Worm (Caenorhabditis elegans): Measurements from ENCODE around the gene ugt-62.

DNA sequence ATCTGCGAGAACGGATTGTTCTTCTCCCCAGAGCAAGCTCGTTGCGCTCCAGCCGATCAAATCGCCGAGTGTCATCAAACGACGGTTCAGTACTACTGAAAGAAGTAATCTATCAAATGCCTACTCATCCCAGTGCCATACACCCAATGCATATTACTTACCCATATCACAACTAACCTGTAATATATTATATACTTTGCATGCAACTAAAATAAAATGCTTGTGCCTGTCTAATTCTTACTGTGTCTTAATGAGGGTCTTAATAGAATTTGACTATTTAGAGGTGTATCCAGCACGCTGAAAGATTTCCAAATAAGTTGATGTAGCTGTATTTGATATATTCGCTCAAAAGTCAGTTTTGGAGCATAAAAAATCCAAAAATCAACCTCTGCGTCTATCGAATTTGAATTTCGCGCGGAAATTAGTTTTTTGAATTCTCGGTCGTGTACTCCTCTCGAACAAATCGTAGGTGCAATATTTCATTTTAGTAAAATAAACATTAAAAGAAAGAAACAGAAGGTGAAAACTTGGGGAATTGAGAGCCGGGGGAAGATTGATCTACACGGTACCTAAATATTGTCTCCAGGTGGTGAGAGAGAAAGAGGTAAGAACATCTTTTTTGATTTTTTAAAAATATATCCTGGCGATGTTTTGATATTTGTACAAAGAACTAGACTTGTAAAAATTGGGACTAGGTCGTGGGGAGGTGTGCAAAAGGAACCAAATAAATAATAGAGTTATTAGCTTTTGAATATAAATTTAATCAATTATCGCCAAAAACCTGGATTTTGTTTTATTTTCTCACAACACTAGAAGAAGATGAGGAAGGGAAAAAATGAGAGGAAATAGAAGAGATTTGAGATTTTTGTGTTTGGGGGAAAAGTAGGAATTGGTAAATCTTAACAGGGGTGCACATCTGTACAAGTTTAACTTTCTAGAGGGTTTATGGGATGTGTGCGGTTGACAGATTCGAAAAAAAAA is 49.0 kb downstream of the ugt-62 start:
- TF ChIP-seq pax-1 (tag; optimal IDR thresholded peaks at IDR 0.05) (no peak), madf-2 (tag; optimal IDR thresholded peaks at IDR 0.05) (no peak), gmeb-2 (tag; optimal IDR thresholded peaks at IDR 0.05) (no peak), fkh-6 (tag; optimal IDR thresholded peaks at IDR 0.05) (no peak), ceh-18 (tag; optimal IDR thresholded peaks at IDR 0.05) (no peak), elt-4 (tag; optimal IDR thresholded peaks at IDR 0.05) (no peak), ets-4 (tag; optimal IDR thresholded peaks at IDR 0.05) (no peak), ceh-24 (tag; optimal IDR thresholded peaks at IDR 0.05) (no peak), pha-4 (tag; optimal IDR thresholded peaks at IDR 0.05) (no peak), tbx-2 (tag; optimal IDR thresholded peaks at IDR 0.05) (no peak)

Data from whole organism, late embryonic.